Fruit fly (Drosophila melanogaster): ENCODE data around the gene CG33080.

The CG33080 gene

dm6 chrX:5754837-5755828, 37.6 kb upstream of the CG33080 start, which contains the start of the genes lin-52 and CG15771 (continued):
- TF ChIP-seq ken (GFP tag; IDR thresholded peaks at IDR 0.05) = peak; percentile 94
- peak; percentile 57; the same call in 2 of the 4 replicates for TF ChIP-seq Dll (GFP tag; IDR thresholded peaks at IDR 0.05; ENCODE audit: partially characterized antibody)
- TF ChIP-seq CG7928 (GFP tag; optimal IDR thresholded peaks at IDR 0.05) = peak; percentile 64
- peak; percentile 94 for TF ChIP-seq zfh1 (GFP tag; IDR thresholded peaks at IDR 0.05)
- TF ChIP-seq fd96Cb (tag; optimal IDR thresholded peaks at IDR 0.05) = peak; percentile 92
- TF ChIP-seq Bteb2 (GFP tag; optimal IDR thresholded peaks at IDR 0.05) = peak; percentile 40
- peak; percentile 73 for TF ChIP-seq CG31365 (tag; optimal IDR thresholded peaks at IDR 0.05)
- TF ChIP-seq B-H1 (GFP tag; IDR thresholded peaks at IDR 0.05) = peak; percentile 85
- TF ChIP-seq crp (GFP tag; optimal IDR thresholded peaks at IDR 0.05) = peak in 1 of 2 experiments; percentile 61
- peak; percentile 84 for TF ChIP-seq zen (tag; optimal IDR thresholded peaks at IDR 0.05)
- TF ChIP-seq Mad (GFP tag; optimal IDR thresholded peaks at IDR 0.05) = peak; percentile 82
- peak; percentile 39 for TF ChIP-seq emc (GFP tag; optimal IDR thresholded peaks at IDR 0.05)
- TF ChIP-seq cato (GFP tag; optimal IDR thresholded peaks at IDR 0.05; ENCODE audit: borderline replicate concordance) = peak; percentile 85
- TF ChIP-seq NK7.1 (GFP tag; optimal IDR thresholded peaks at IDR 0.05) = no peak
- TF ChIP-seq sd (tag; optimal IDR thresholded peaks at IDR 0.05) = peak; percentile 74
- no peak; the same call in 2 of the 3 replicates for TF ChIP-seq zen2 (GFP tag; IDR thresholded peaks at IDR 0.05; ENCODE audit: partially characterized antibody)
- peak; percentile 70 for TF ChIP-seq CG3838 (GFP tag; optimal IDR thresholded peaks at IDR 0.05)
- TF ChIP-seq cg (GFP tag; optimal IDR thresholded peaks at IDR 0.05) = peak; percentile 70
- TF ChIP-seq Xbp1 (GFP tag; optimal IDR thresholded peaks at IDR 0.05) = peak; percentile 94
- TF ChIP-seq CG3281 (GFP tag; optimal IDR thresholded peaks at IDR 0.05) = peak; percentile 96
- TF ChIP-seq luna (GFP tag; optimal IDR thresholded peaks at IDR 0.05) = no peak
- peak; percentile 89 for TF ChIP-seq gce (GFP tag; IDR thresholded peaks at IDR 0.05)
- peak; percentile 91 for TF ChIP-seq kah (GFP tag; optimal IDR thresholded peaks at IDR 0.05)
- peak; percentile 93 for TF ChIP-seq B-H2 (GFP tag; optimal IDR thresholded peaks at IDR 0.05)
- peak; percentile 72 to 91 for TF ChIP-seq dpn (GFP tag; optimal IDR thresholded peaks at IDR 0.05)
- peak; percentile 93 for TF ChIP-seq ranshi (GFP tag; IDR thresholded peaks at IDR 0.05)
- TF ChIP-seq Neu2 (GFP tag; optimal IDR thresholded peaks at IDR 0.05; ENCODE audit: borderline replicate concordance) = no peak
- peak; percentile 93 for TF ChIP-seq CG10147 (GFP tag; optimal IDR thresholded peaks at IDR 0.05)
- peak; percentile 95 for TF ChIP-seq Dbx (GFP tag; IDR thresholded peaks at IDR 0.05)
- TF ChIP-seq lab (GFP tag; optimal IDR thresholded peaks at IDR 0.05) = peak; percentile 97
- TF ChIP-seq NC2β (GFP tag; optimal IDR thresholded peaks at IDR 0.05) = peak; percentile 28
- no peak for TF ChIP-seq hb (GFP tag; IDR thresholded peaks at IDR 0.05; ENCODE audit: partially characterized antibody)
- TF ChIP-seq CG32772 (GFP tag; IDR thresholded peaks at IDR 0.05) = peak; percentile 94
- TF ChIP-seq CG8089 (GFP tag; optimal IDR thresholded peaks at IDR 0.05) = peak; percentile 51
- peak; percentile 84 for TF ChIP-seq CG10274 (GFP tag; optimal IDR thresholded peaks at IDR 0.05)
- TF ChIP-seq CG10654 (GFP tag; optimal IDR thresholded peaks at IDR 0.05) = peak; percentile 80
- peak; percentile 79 for TF ChIP-seq CG7987 (GFP tag; optimal IDR thresholded peaks at IDR 0.05)
- TF ChIP-seq wdn (GFP tag; IDR thresholded peaks at IDR 0.05) = peak; percentile 90
- TF ChIP-seq schlank (tag; optimal IDR thresholded peaks at IDR 0.05) = peak; percentile 91
- TF ChIP-seq Scr (GFP tag; IDR thresholded peaks at IDR 0.05; ENCODE audit: partially characterized antibody) = peak; percentile 71
- peak; percentile 98 for TF ChIP-seq CG2678 (tag; optimal IDR thresholded peaks at IDR 0.05)
- peak; percentile 96 for TF ChIP-seq Sox100B (GFP tag; optimal IDR thresholded peaks at IDR 0.05)
- TF ChIP-seq HmgD (GFP tag; optimal IDR thresholded peaks at IDR 0.05) = peak; percentile 43
- peak; percentile 97 for TF ChIP-seq Hmr (GFP tag; optimal IDR thresholded peaks at IDR 0.05)
- TF ChIP-seq seq (GFP tag; IDR thresholded peaks at IDR 0.05) = peak; percentile 96
- TF ChIP-seq CG4617 (GFP tag; optimal IDR thresholded peaks at IDR 0.05; ENCODE audit: borderline replicate concordance) = peak; percentile 17
- TF ChIP-seq chn (GFP tag; optimal IDR thresholded peaks at IDR 0.05) = peak; percentile 88

Measured in whole organism, embryonic.